Worm (Caenorhabditis elegans) whole organism, L4 larva: ENCODE results near the gene dyla-1.

Experiments
- F10B5.3 ChIP-seq: sonication (generic microtip); optimal IDR thresholded peaks from 2 replicates; lab custom pipeline; 2016; ENCODE audit warnings: mild to moderate bottlenecking, missing genetic modification characterization, missing compliant biosample characterization
- F26F4.8 ChIP-seq: fragments of 200-800 bp; sonication (Bioruptor generic); conservative IDR thresholded peaks from 2 replicates; pipeline ENCODE4 v1.3.6; 2022; ENCODE audit warnings: missing genetic modification characterization, missing compliant biosample characterization
- F37D6.2 ChIP-seq: sonication (generic microtip); optimal IDR thresholded peaks from 2 replicates; lab custom pipeline; 2016; ENCODE audit warnings: mild to moderate bottlenecking, missing genetic modification characterization, missing compliant biosample characterization
- F49E8.2 ChIP-seq: sonication (generic microtip); optimal IDR thresholded peaks from 2 replicates; lab custom pipeline; 2016; ENCODE audit warnings: missing compliant biosample characterization, mild to moderate bottlenecking, missing genetic modification characterization, borderline replicate concordance
- R02D3.7 ChIP-seq: fragments of 150-350 bp; sonication (generic microtip); optimal IDR thresholded peaks from 3 replicates; lab custom pipeline; 2014; ENCODE audit warnings: missing biosample characterization, missing genetic modification characterization
- T20F7.1 ChIP-seq: fragments of 200-800 bp; sonication (Bioruptor generic); optimal IDR thresholded peaks from 2 replicates; lab custom pipeline; 2018; ENCODE audit warnings: mild to moderate bottlenecking, missing genetic modification characterization, missing compliant biosample characterization
- Y105C5A.15 ChIP-seq: fragments of 200-800 bp; sonication (Bioruptor generic); IDR thresholded peaks from 2 replicates; pipeline ENCODE4 v1.3.6; 2022; ENCODE audit warnings: missing genetic modification characterization, missing compliant biosample characterization
- Y48G9A.11 ChIP-seq: fragments of 200-800 bp; sonication (Bioruptor generic); IDR thresholded peaks from 2 replicates; pipeline ENCODE4 v1.3.6; 2022; ENCODE audit warnings: missing genetic modification reagents, missing genetic modification characterization, missing compliant biosample characterization
- Y75B8A.6 ChIP-seq: fragments of 200-800 bp; sonication (Bioruptor generic); IDR thresholded peaks from 2 replicates; pipeline ENCODE4 v1.3.6; 2022; ENCODE audit warnings: missing genetic modification reagents, missing genetic modification characterization, missing compliant biosample characterization
- aha-1 ChIP-seq: fragments of 150-350 bp; peaks from one replicate; lab custom pipeline; 2014; ENCODE audit warnings: missing biosample characterization, missing genetic modification characterization
- aly-2 ChIP-seq: sonication (generic microtip); optimal IDR thresholded peaks from 2 replicates; lab custom pipeline; 2018; ENCODE audit warnings: missing biosample characterization, missing genetic modification characterization
- ama-1 ChIP-seq: fragments of 150-350 bp; optimal IDR thresholded peaks from 2 replicates; lab custom pipeline; 2014; ENCODE audit warnings: inconsistent platforms, mixed read lengths
- arid-1 ChIP-seq: fragments of 200-800 bp; sonication (Bioruptor generic); conservative IDR thresholded peaks from 2 replicates; pipeline ENCODE4 v1.3.6; 2022; ENCODE audit warnings: missing genetic modification reagents, missing genetic modification characterization, missing compliant biosample characterization
- ceh-28 ChIP-seq: fragments of 150-350 bp; optimal IDR thresholded peaks from 2 replicates; lab custom pipeline; 2014; ENCODE audit warnings: missing biosample characterization, missing genetic modification reagents, missing genetic modification characterization
- ces-1 ChIP-seq: fragments of 150-350 bp; sonication (generic microtip); optimal IDR thresholded peaks from 4 replicates; lab custom pipeline; 2014; ENCODE audit warnings: missing biosample characterization, missing genetic modification reagents, missing genetic modification characterization
- dmd-6 ChIP-seq: fragments of 200-800 bp; sonication (Bioruptor generic); IDR thresholded peaks from 2 replicates; pipeline ENCODE4 v1.3.6; 2022; ENCODE audit warnings: missing genetic modification reagents, missing genetic modification characterization, missing compliant biosample characterization
- dmd-8 ChIP-seq: fragments of 200-800 bp; sonication (Bioruptor generic); IDR thresholded peaks from 2 replicates; pipeline ENCODE4 v1.3.6; 2022; ENCODE audit warnings: missing genetic modification characterization, missing compliant biosample characterization
- dmd-9 ChIP-seq: fragments of 200-800 bp; sonication (Bioruptor generic); IDR thresholded peaks from 2 replicates; pipeline ENCODE4 v1.3.6; 2022; ENCODE audit warnings: missing genetic modification reagents, missing genetic modification characterization, missing compliant biosample characterization
- dpl-1 ChIP-seq: fragments of 150-350 bp; optimal IDR thresholded peaks from 2 replicates; lab custom pipeline; 2014; ENCODE audit warnings: missing biosample characterization, missing genetic modification reagents, missing genetic modification characterization
- egl-27 ChIP-seq: sonication (generic microtip); optimal IDR thresholded peaks from 3 replicates; lab custom pipeline; 2017; ENCODE audit warnings: missing biosample characterization, missing genetic modification reagents, missing genetic modification characterization
- egl-43 ChIP-seq: fragments of 200-800 bp; sonication (Bioruptor generic); IDR thresholded peaks from 2 replicates; pipeline ENCODE4 v1.3.6; 2022; ENCODE audit warnings: missing genetic modification reagents, missing genetic modification characterization, missing compliant biosample characterization
- fkh-10 ChIP-seq: fragments of 150-350 bp; optimal IDR thresholded peaks from 2 replicates; lab custom pipeline; 2014; ENCODE audit warnings: missing biosample characterization, missing genetic modification reagents, missing genetic modification characterization
- fos-1 ChIP-seq: fragments of 150-350 bp; optimal IDR thresholded peaks from 2 replicates; lab custom pipeline; 2014; ENCODE audit warnings: missing biosample characterization, missing genetic modification characterization
- gei-8 ChIP-seq: fragments of 200-800 bp; sonication (Bioruptor generic); optimal IDR thresholded peaks from 2 replicates; lab custom pipeline; 2018; ENCODE audit warnings: mild to moderate bottlenecking, missing genetic modification characterization, missing compliant biosample characterization
- hlh-11 ChIP-seq: fragments of 200-800 bp; sonication (Bioruptor generic); optimal IDR thresholded peaks from 2 replicates; lab custom pipeline; 2018; ENCODE audit warnings: mild to moderate bottlenecking, missing genetic modification characterization, missing compliant biosample characterization
- hlh-30 ChIP-seq: sonication (generic microtip); optimal IDR thresholded peaks from 2 replicates; lab custom pipeline; 2017; ENCODE audit warnings: antibody characterized with exemption, mild to moderate bottlenecking, missing genetic modification characterization, missing compliant biosample characterization; ENCODE audit not compliant: insufficient read depth
- lim-7 ChIP-seq: fragments of 200-800 bp; sonication (Bioruptor generic); IDR thresholded peaks from 2 replicates; pipeline ENCODE4 v1.3.6; 2022; ENCODE audit warnings: missing genetic modification characterization, missing compliant biosample characterization
- lin-15B ChIP-seq: fragments of 150-350 bp; sonication (generic microtip); optimal IDR thresholded peaks from 3 replicates; lab custom pipeline; 2014; ENCODE audit warnings: missing biosample characterization, missing genetic modification characterization
- lin-38 ChIP-seq: fragments of 200-800 bp; sonication (Bioruptor generic); IDR thresholded peaks from 2 replicates; pipeline ENCODE4 v1.3.6; 2022; ENCODE audit warnings: missing genetic modification reagents, missing genetic modification characterization, missing compliant biosample characterization
- lir-3 ChIP-seq: sonication (generic microtip); optimal IDR thresholded peaks from 2 replicates; lab custom pipeline; 2016; ENCODE audit warnings: mild to moderate bottlenecking, missing genetic modification characterization, missing compliant biosample characterization
- lsy-2 ChIP-seq, 2 experiments: fragments of 150-350 bp in 1 of 2; sonication (generic microtip) in 1 of 2; optimal IDR thresholded peaks; 2 replicates each; lab custom pipeline; 2014 to 2017; ENCODE audit warnings: missing biosample characterization in 2 of 2, missing genetic modification characterization in 2 of 2
- madf-5 ChIP-seq, 2 experiments: fragments of 200-800 bp; sonication (Bioruptor generic); IDR thresholded peaks; 2 replicates each; pipeline ENCODE4 v1.3.6; 2022; ENCODE audit warnings: missing compliant biosample characterization in 2 of 2, missing genetic modification characterization in 2 of 2
- madf-9 ChIP-seq: fragments of 200-800 bp; sonication (Bioruptor generic); conservative IDR thresholded peaks from 2 replicates; pipeline ENCODE4 v1.3.6; 2022; ENCODE audit warnings: missing genetic modification reagents, missing genetic modification characterization, missing compliant biosample characterization
- mes-2 ChIP-seq: sonication (generic microtip); optimal IDR thresholded peaks from 2 replicates; lab custom pipeline; 2016; ENCODE audit warnings: missing genotype, mild to moderate bottlenecking, missing genetic modification characterization, missing compliant biosample characterization; ENCODE audit not compliant: poor library complexity, severe bottlenecking
- mxl-2 ChIP-seq: fragments of 200-800 bp; sonication (Bioruptor generic); conservative IDR thresholded peaks from 2 replicates; pipeline ENCODE4 v1.3.6; 2022; ENCODE audit warnings: missing genetic modification reagents, missing genetic modification characterization, missing compliant biosample characterization
- mxl-3 ChIP-seq: fragments of 200-800 bp; sonication (Bioruptor generic); optimal IDR thresholded peaks from 2 replicates; lab custom pipeline; 2018; ENCODE audit warnings: mild to moderate bottlenecking, missing genetic modification characterization, missing compliant biosample characterization
- nhr-10 ChIP-seq: fragments of 150-350 bp; optimal IDR thresholded peaks from 2 replicates; lab custom pipeline; 2014; ENCODE audit warnings: missing biosample characterization, missing genetic modification characterization
- nhr-41 ChIP-seq: fragments of 200-800 bp; sonication (Bioruptor generic); IDR thresholded peaks from 2 replicates; pipeline ENCODE4 v1.3.6; 2022; ENCODE audit warnings: missing genetic modification reagents, missing genetic modification characterization, missing compliant biosample characterization
- nhr-42 ChIP-seq: fragments of 200-800 bp; sonication (Bioruptor generic); IDR thresholded peaks from 2 replicates; pipeline ENCODE4 v1.3.6; 2022; ENCODE audit warnings: missing genetic modification characterization, missing compliant biosample characterization
- nhr-6 ChIP-seq: fragments of 150-350 bp; optimal IDR thresholded peaks from 2 replicates; lab custom pipeline; 2014; ENCODE audit warnings: missing biosample characterization, missing genetic modification characterization
- nhr-76 ChIP-seq: fragments of 150-350 bp; optimal IDR thresholded peaks from 2 replicates; lab custom pipeline; 2014; ENCODE audit warnings: missing biosample characterization, missing genetic modification characterization
- php-3 ChIP-seq: fragments of 200-800 bp; sonication (Bioruptor generic); IDR thresholded peaks from 2 replicates; pipeline ENCODE4 v1.3.6; 2022; ENCODE audit warnings: missing genetic modification reagents, missing genetic modification characterization, missing compliant biosample characterization
- pqm-1 ChIP-seq: sonication (generic microtip); optimal IDR thresholded peaks from 2 replicates; lab custom pipeline; 2017; ENCODE audit warnings: missing biosample characterization, missing genetic modification characterization
- saeg-2 ChIP-seq: fragments of 200-800 bp; sonication (Bioruptor generic); IDR thresholded peaks from 2 replicates; pipeline ENCODE4 v1.3.6; 2022; ENCODE audit warnings: missing genetic modification reagents, missing genetic modification characterization, missing compliant biosample characterization
- set-16 ChIP-seq: fragments of 200-800 bp; sonication (Bioruptor generic); IDR thresholded peaks from 2 replicates; pipeline ENCODE4 v1.3.6; 2022; ENCODE audit warnings: missing genetic modification reagents, missing genetic modification characterization, missing compliant biosample characterization
- snpc-4 ChIP-seq: fragments of 150-350 bp; optimal IDR thresholded peaks from 2 replicates; lab custom pipeline; 2014; ENCODE audit warnings: missing biosample characterization, missing genetic modification characterization
- spr-1 ChIP-seq: sonication (generic microtip); optimal IDR thresholded peaks from 2 replicates; lab custom pipeline; 2016; ENCODE audit warnings: mild to moderate bottlenecking, missing genetic modification characterization, missing compliant biosample characterization
- spr-3 ChIP-seq: fragments of 200-800 bp; sonication (Bioruptor generic); optimal IDR thresholded peaks from 2 replicates; lab custom pipeline; 2018; ENCODE audit warnings: mild to moderate bottlenecking, missing genetic modification characterization, missing compliant biosample characterization
- tra-1 ChIP-seq: fragments of 200-800 bp; sonication (Bioruptor generic); IDR thresholded peaks from 2 replicates; pipeline ENCODE4 v1.3.6; 2022; ENCODE audit warnings: missing genetic modification reagents, missing genetic modification characterization, missing compliant biosample characterization
- zag-1 ChIP-seq: fragments of 150-350 bp; optimal IDR thresholded peaks from 2 replicates; lab custom pipeline; 2014; ENCODE audit warnings: missing biosample characterization, missing genetic modification characterization
- zip-11 ChIP-seq: fragments of 200-800 bp; sonication (Bioruptor generic); IDR thresholded peaks from 2 replicates; pipeline ENCODE4 v1.3.6; 2022; ENCODE audit warnings: missing genetic modification characterization, missing compliant biosample characterization
- ztf-11 ChIP-seq: fragments of 150-350 bp; optimal IDR thresholded peaks from 2 replicates; lab custom pipeline; 2014; ENCODE audit warnings: missing biosample characterization, missing genetic modification characterization

Gene dyla-1

DNA sequence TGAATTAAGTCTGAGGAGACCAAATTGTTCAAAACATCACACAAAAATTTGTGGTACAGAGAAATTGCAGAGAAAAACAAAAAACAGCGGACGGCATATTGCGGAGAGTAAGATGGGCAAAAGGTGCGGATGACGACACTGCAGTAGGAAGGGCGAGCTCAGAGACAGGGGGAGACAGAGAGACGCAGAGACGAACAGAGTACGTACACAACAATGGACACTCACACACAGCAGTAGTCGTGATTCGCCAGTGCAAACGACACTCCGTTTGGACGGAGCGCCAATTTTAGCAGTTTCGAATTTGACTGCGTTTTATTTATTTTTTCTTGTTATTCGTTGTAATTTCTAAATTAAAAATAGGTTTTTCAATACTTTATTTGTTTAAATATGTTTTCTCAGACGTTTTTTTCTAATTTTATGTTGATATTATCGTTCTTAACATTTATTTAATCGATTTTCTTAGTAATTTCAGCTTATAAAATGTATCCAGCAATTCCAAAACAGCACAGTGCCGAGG lies 31.7 kb downstream of the dyla-1 start, which contains the start of gene T20F7.1 (continued):
- TF ChIP-seq tra-1 (GFP tag; lab: Robert Waterston, UW) = peak; percentile 42; the same call in 1 of the 2 replicates
- TF ChIP-seq spr-1 (tag; lab: Kevin White, UChicago) = no peak
- no peak for TF ChIP-seq nhr-76 (tag; lab: Kevin White, UChicago)
- no peak for TF ChIP-seq spr-3 (GFP tag; lab: Kevin White, UChicago)
- TF ChIP-seq R02D3.7 (tag; lab: Kevin White, UChicago) = no peak
- TF ChIP-seq arid-1 = 0 out of 2 replicates have a peak, but pooled peaks have one; percentile 45
- TF ChIP-seq ces-1 (GFP tag; lab: Kevin White, UChicago) = no peak
- peak; percentile 62 for TF ChIP-seq mxl-3 (GFP tag; lab: Kevin White, UChicago)
- no peak for TF ChIP-seq madf-5 (GFP tag; IDR thresholded peaks at IDR 0.05; lab: Robert Waterston, UW)
- TF ChIP-seq F10B5.3 (tag; lab: Kevin White, UChicago) = no peak
- TF ChIP-seq php-3 = no peak
- peak; percentile 82 for TF ChIP-seq aha-1 (tag; lab: Kevin White, UChicago)
- TF ChIP-seq F26F4.8 = no peak
- no peak for TF ChIP-seq ztf-11 (tag; lab: Kevin White, UChicago)
- no peak for TF ChIP-seq nhr-42 (GFP tag; lab: Robert Waterston, UW)
- TF ChIP-seq aly-2 (tag; lab: Kevin White, UChicago) = no peak
- TF ChIP-seq dmd-8 = no peak
- peak; percentile 73 for TF ChIP-seq dmd-6 (GFP tag; lab: Robert Waterston, UW)
- no peak for TF ChIP-seq Y48G9A.11 (GFP tag; lab: Robert Waterston, UW)
- no peak for TF ChIP-seq lim-7 (GFP tag; lab: Robert Waterston, UW)
- 0 out of 2 replicates have a peak, but pooled peaks have one; percentile 10 for TF ChIP-seq set-16 (GFP tag; lab: Robert Waterston, UW)
- no peak for TF ChIP-seq F49E8.2 (tag; lab: Kevin White, UChicago)
- TF ChIP-seq egl-43 = no peak
- no peak for TF ChIP-seq zip-11 (GFP tag; lab: Robert Waterston, UW)
- TF ChIP-seq mxl-2 (GFP tag; lab: Robert Waterston, UW) = no peak
- TF ChIP-seq snpc-4 (tag; lab: Kevin White, UChicago) = no peak
- no peak for TF ChIP-seq nhr-10
- TF ChIP-seq mes-2 (tag; lab: Kevin White, UChicago) = peak; percentile 84
- peak; percentile 86 for TF ChIP-seq hlh-11
- no peak for TF ChIP-seq lin-15B
- TF ChIP-seq fkh-10 (GFP tag; lab: Kevin White, UChicago) = no peak
- TF ChIP-seq Y75B8A.6 (GFP tag; lab: Robert Waterston, UW) = no peak
- TF ChIP-seq lir-3 (tag; lab: Kevin White, UChicago) = no peak
- TF ChIP-seq dpl-1 (GFP tag; lab: Kevin White, UChicago) = peak; percentile 43
- no peak for TF ChIP-seq nhr-41 (GFP tag; lab: Robert Waterston, UW)
- TF ChIP-seq pqm-1 = no peak
- no peak for TF ChIP-seq Y105C5A.15 (GFP tag; lab: Robert Waterston, UW)
- TF ChIP-seq dmd-9 (GFP tag; lab: Robert Waterston, UW) = no peak
- no peak for TF ChIP-seq fos-1 (tag; lab: Kevin White, UChicago)
- no peak for TF ChIP-seq saeg-2
- no peak for TF ChIP-seq T20F7.1 (GFP tag; lab: Kevin White, UChicago)
- TF ChIP-seq zag-1 (tag; lab: Kevin White, UChicago) = no peak
- no peak for TF ChIP-seq lin-38 (GFP tag; lab: Robert Waterston, UW)
- no peak for TF ChIP-seq ama-1
- peak; percentile 84 for TF ChIP-seq hlh-30 (tag; lab: Kevin White, UChicago)
- TF ChIP-seq F37D6.2 = peak; percentile 16
- no peak for TF ChIP-seq gei-8 (GFP tag; lab: Kevin White, UChicago)
- TF ChIP-seq ceh-28 = no peak
- TF ChIP-seq madf-9 (GFP tag; lab: Robert Waterston, UW) = no peak
- TF ChIP-seq lsy-2 (tag; optimal IDR thresholded peaks at IDR 0.05; lab: Kevin White, UChicago) = no peak
- no peak for TF ChIP-seq egl-27 (tag; lab: Kevin White, UChicago)
- TF ChIP-seq nhr-6 = peak; percentile 17
